Fruit fly (Drosophila melanogaster): Measurements from ENCODE around the gene Sfp23F.
A peak's percentile ranks its signal among the peaks of the same experiment; 100 is the strongest.

Sfp23F gene

dm6 chr2L:3338566-3339215, 48.9 kb downstream of the Sfp23F start (continued):
- TF ChIP-seq Met (GFP tag; optimal IDR thresholded peaks at IDR 0.05) (peak; percentile 75), Lpt (GFP tag; optimal IDR thresholded peaks at IDR 0.05) (peak; percentile 89), Hr4 (GFP tag; optimal IDR thresholded peaks at IDR 0.05) (peak; percentile 94), CG7368 (GFP tag; optimal IDR thresholded peaks at IDR 0.05) (peak; percentile 86), Ets21C (GFP tag; optimal IDR thresholded peaks at IDR 0.05) (peak; percentile 71), CG1621 (tag; optimal IDR thresholded peaks at IDR 0.05) (no peak), Eip75B (GFP tag; optimal IDR thresholded peaks at IDR 0.05) (peak; percentile 86), CG11902 (GFP tag; optimal IDR thresholded peaks at IDR 0.05) (peak; percentile 64), CG8319 (GFP tag; optimal IDR thresholded peaks at IDR 0.05) (peak; percentile 67), Smox (GFP tag; optimal IDR thresholded peaks at IDR 0.05) (peak; percentile 75), Blimp-1 (GFP tag; optimal IDR thresholded peaks at IDR 0.05) (no peak), dac (GFP tag; optimal IDR thresholded peaks at IDR 0.05) (peak; percentile 70), eg (GFP tag; IDR thresholded peaks at IDR 0.05) (peak; percentile 89), fd85E (GFP tag; optimal IDR thresholded peaks at IDR 0.05) (peak; percentile 19), CG11762 (GFP tag; optimal IDR thresholded peaks at IDR 0.05; ENCODE audit: insufficient read depth) (peak; percentile 78), acj6 (GFP tag; optimal IDR thresholded peaks at IDR 0.05) (peak; percentile 88), CG16779 (tag; optimal IDR thresholded peaks at IDR 0.05) (peak; percentile 62), net (GFP tag; optimal IDR thresholded peaks at IDR 0.05) (peak; percentile 86), fd59A (GFP tag; optimal IDR thresholded peaks at IDR 0.05) (peak; percentile 68)

Measured in whole organism, prepupa.